Worm (Caenorhabditis elegans) whole organism, L1 larva: Measurements from ENCODE around the gene R07A4.2.
A peak's percentile ranks its signal among the peaks of the same experiment; 100 is the strongest.

Experiments used
- C16A3.4 ChIP-seq: fragments of 150-350 bp; optimal IDR thresholded peaks from 2 replicates; lab custom pipeline; 2014; ENCODE audit warnings: missing biosample characterization, missing genetic modification characterization
- C34B4.2 ChIP-seq: sonication (generic microtip); optimal IDR thresholded peaks from 2 replicates; lab custom pipeline; 2017; ENCODE audit warnings: mild to moderate bottlenecking, missing genetic modification characterization, missing compliant biosample characterization
- aha-1 ChIP-seq: fragments of 150-350 bp; optimal IDR thresholded peaks from 2 replicates; lab custom pipeline; 2014; ENCODE audit warnings: missing biosample characterization, missing genetic modification characterization
- ama-1 ChIP-seq: fragments of 150-350 bp; optimal IDR thresholded peaks from 2 replicates; lab custom pipeline; 2014
- blmp-1 ChIP-seq: fragments of 150-350 bp; optimal IDR thresholded peaks from 2 replicates; lab custom pipeline; 2014; ENCODE audit warnings: missing biosample characterization, missing genetic modification characterization
- ceh-63 ChIP-seq: fragments of 200-800 bp; sonication (Bioruptor generic); optimal IDR thresholded peaks from 2 replicates; lab custom pipeline; 2018; ENCODE audit warnings: mild to moderate bottlenecking, missing genetic modification characterization, missing compliant biosample characterization
- ceh-8 ChIP-seq: fragments of 200-800 bp; sonication (Bioruptor generic); optimal IDR thresholded peaks from 2 replicates; lab custom pipeline; 2018; ENCODE audit warnings: mild to moderate bottlenecking, missing genetic modification characterization, moderate library complexity, missing compliant biosample characterization
- ceh-82 ChIP-seq, 3 experiments: fragments of 150-350 bp in 1 of 3; sonication (generic microtip) in 2 of 3; optimal IDR thresholded peaks; 2 replicates each; lab custom pipeline; 2014 to 2017; ENCODE audit warnings: missing biosample characterization in 3 of 3, missing genetic modification characterization in 3 of 3
- ceh-88 ChIP-seq: fragments of 200-800 bp; sonication (Bioruptor generic); IDR thresholded peaks from 2 replicates; pipeline ENCODE4 v1.3.6; 2022; ENCODE audit warnings: missing genetic modification characterization, missing compliant biosample characterization
- dpl-1 ChIP-seq, 3 experiments: fragments of 150-350 bp in 2 of 3; sonication (generic microtip) in 1 of 3; optimal IDR thresholded peaks; 2 replicates each; lab custom pipeline; 2014 to 2017; ENCODE audit warnings: missing biosample characterization in 3 of 3, missing genetic modification characterization in 3 of 3, missing genetic modification reagents in 3 of 3
- efl-1 ChIP-seq, 4 experiments: fragments of 150-350 bp; optimal IDR thresholded peaks in 3 of 4; peaks in 1 of 4; 1 replicate in 1 of 4; 2 replicates in 3 of 4; lab custom pipeline; 2014; ENCODE audit warnings: missing biosample characterization in 2 of 4, missing genetic modification characterization in 2 of 4, missing genetic modification reagents in 2 of 4
- efl-3 ChIP-seq: fragments of 200-800 bp; sonication (Bioruptor generic); optimal IDR thresholded peaks from 2 replicates; lab custom pipeline; 2018; ENCODE audit warnings: mild to moderate bottlenecking, missing genetic modification characterization, missing compliant biosample characterization
- egl-13 ChIP-seq: sonication (generic microtip); optimal IDR thresholded peaks from 2 replicates; lab custom pipeline; 2016; ENCODE audit warnings: missing genotype, missing genetic modification reagents, missing genetic modification characterization, missing compliant biosample characterization
- egl-27 ChIP-seq, 2 experiments: fragments of 150-350 bp in 1 of 2; sonication (generic microtip); optimal IDR thresholded peaks; 3 replicates each; lab custom pipeline; 2017 to 2018; ENCODE audit warnings: missing biosample characterization in 2 of 2, missing genetic modification characterization in 2 of 2, missing genetic modification reagents in 2 of 2
- elt-2 ChIP-seq: sonication (generic microtip); optimal IDR thresholded peaks from 2 replicates; lab custom pipeline; 2016; ENCODE audit warnings: missing genetic modification characterization, mild to moderate bottlenecking, inconsistent platforms, missing compliant biosample characterization, missing genetic modification reagents
- fkh-10 ChIP-seq: sonication (generic microtip); optimal IDR thresholded peaks from 2 replicates; lab custom pipeline; 2017; ENCODE audit warnings: missing biosample characterization, missing genetic modification reagents, missing genetic modification characterization
- fkh-4 ChIP-seq: sonication (generic microtip); optimal IDR thresholded peaks from 2 replicates; lab custom pipeline; 2016; ENCODE audit warnings: missing compliant biosample characterization, missing genetic modification characterization, borderline replicate concordance
- fkh-8 ChIP-seq: sonication (generic microtip); optimal IDR thresholded peaks from 2 replicates; lab custom pipeline; 2016; ENCODE audit warnings: mild to moderate bottlenecking, missing genetic modification characterization, missing compliant biosample characterization
- grh-1 ChIP-seq: fragments of 200-800 bp; sonication (Bioruptor generic); IDR thresholded peaks from 2 replicates; pipeline ENCODE4 v1.3.6; 2022; ENCODE audit warnings: missing genetic modification reagents, missing genetic modification characterization, missing compliant biosample characterization
- hlh-17 ChIP-seq: fragments of 200-800 bp; sonication (Bioruptor generic); optimal IDR thresholded peaks from 2 replicates; lab custom pipeline; 2018; ENCODE audit warnings: missing genetic modification characterization, mild to moderate bottlenecking, missing compliant biosample characterization, moderate library complexity, borderline replicate concordance
- hlh-4 ChIP-seq: sonication (generic microtip); optimal IDR thresholded peaks from 2 replicates; lab custom pipeline; 2016; ENCODE audit warnings: mild to moderate bottlenecking, missing genetic modification characterization, missing compliant biosample characterization
- irx-1 ChIP-seq: sonication (generic microtip); optimal IDR thresholded peaks from 2 replicates; lab custom pipeline; 2016; ENCODE audit warnings: missing genetic modification characterization, missing compliant biosample characterization
- isw-1 ChIP-seq: fragments of 200-800 bp; sonication (Bioruptor generic); IDR thresholded peaks from 2 replicates; pipeline ENCODE4 v1.3.6; 2022; ENCODE audit warnings: missing genetic modification characterization, missing compliant biosample characterization
- lin-14 ChIP-seq: fragments of 200-800 bp; sonication (Bioruptor generic); optimal IDR thresholded peaks from 2 replicates; lab custom pipeline; 2018; ENCODE audit warnings: mild to moderate bottlenecking, missing genetic modification characterization, moderate library complexity, missing compliant biosample characterization
- lin-39 ChIP-seq: fragments of 150-350 bp; optimal IDR thresholded peaks from 2 replicates; lab custom pipeline; 2014; ENCODE audit warnings: missing biosample characterization, missing genetic modification reagents, missing genetic modification characterization
- lir-3 ChIP-seq: sonication (generic microtip); optimal IDR thresholded peaks from 2 replicates; lab custom pipeline; 2016; ENCODE audit warnings: mild to moderate bottlenecking, missing genetic modification characterization, moderate library complexity, missing compliant biosample characterization; ENCODE audit not compliant: poor library complexity
- mab-9 ChIP-seq: fragments of 200-800 bp; sonication (Bioruptor generic); IDR thresholded peaks from 2 replicates; pipeline ENCODE4 v1.3.6; 2022; ENCODE audit warnings: missing genetic modification reagents, missing genetic modification characterization, missing compliant biosample characterization
- mep-1 ChIP-seq: fragments of 150-350 bp; optimal IDR thresholded peaks from 2 replicates; lab custom pipeline; 2014; ENCODE audit warnings: missing biosample characterization, missing genetic modification characterization
- nhr-12 ChIP-seq: sonication (generic microtip); optimal IDR thresholded peaks from 2 replicates; lab custom pipeline; 2017; ENCODE audit warnings: missing biosample characterization, missing genetic modification characterization
- nhr-19 ChIP-seq: fragments of 200-800 bp; sonication (Bioruptor generic); conservative IDR thresholded peaks from 2 replicates; pipeline ENCODE4 v1.3.6; 2022; ENCODE audit warnings: missing genetic modification characterization, missing compliant biosample characterization
- nhr-20 ChIP-seq: sonication (generic microtip); optimal IDR thresholded peaks from 2 replicates; lab custom pipeline; 2016; ENCODE audit warnings: mild to moderate bottlenecking, missing genetic modification characterization, missing compliant biosample characterization
- nhr-47 ChIP-seq: sonication (generic microtip); optimal IDR thresholded peaks from 2 replicates; lab custom pipeline; 2016; ENCODE audit warnings: mild to moderate bottlenecking, missing genetic modification characterization, moderate library complexity, missing compliant biosample characterization
- nhr-71 ChIP-seq: sonication (generic microtip); optimal IDR thresholded peaks from 2 replicates; lab custom pipeline; 2016; ENCODE audit warnings: mild to moderate bottlenecking, missing genetic modification characterization, moderate library complexity, missing compliant biosample characterization
- nhr-76 ChIP-seq: sonication (generic microtip); optimal IDR thresholded peaks from 2 replicates; lab custom pipeline; 2017; ENCODE audit warnings: missing biosample characterization, missing genetic modification characterization
- nhr-77 ChIP-seq: fragments of 150-350 bp; optimal IDR thresholded peaks from 2 replicates; lab custom pipeline; 2014; ENCODE audit warnings: missing biosample characterization, missing genetic modification characterization
- nhr-85 ChIP-seq: sonication (generic microtip); peaks from one replicate; lab custom pipeline; 2016; ENCODE audit warnings: missing genetic modification characterization, inconsistent platforms, missing compliant biosample characterization
- nhr-90 ChIP-seq: sonication (generic microtip); optimal IDR thresholded peaks from 2 replicates; lab custom pipeline; 2016; ENCODE audit warnings: mild to moderate bottlenecking, missing genetic modification characterization, missing compliant biosample characterization; ENCODE audit not compliant: poor library complexity
- pag-3 ChIP-seq: sonication (generic microtip); optimal IDR thresholded peaks from 2 replicates; lab custom pipeline; 2017; ENCODE audit warnings: missing genetic modification characterization, mild to moderate bottlenecking, missing compliant biosample characterization, antibody characterized with exemption, borderline replicate concordance; ENCODE audit not compliant: insufficient read depth
- skn-1 ChIP-seq: fragments of 150-350 bp; optimal IDR thresholded peaks from 2 replicates; lab custom pipeline; 2014; ENCODE audit warnings: missing biosample characterization, missing genetic modification characterization
- snu-23 ChIP-seq: sonication (generic microtip); optimal IDR thresholded peaks from 2 replicates; lab custom pipeline; 2016; ENCODE audit warnings: missing genetic modification characterization, missing compliant biosample characterization
- sox-4 ChIP-seq: sonication (generic microtip); optimal IDR thresholded peaks from 2 replicates; lab custom pipeline; 2016; ENCODE audit warnings: missing genetic modification characterization, missing compliant biosample characterization
- sup-37 ChIP-seq: fragments of 200-800 bp; sonication (Bioruptor generic); optimal IDR thresholded peaks from 2 replicates; lab custom pipeline; 2018; ENCODE audit warnings: mild to moderate bottlenecking, missing genetic modification characterization, missing compliant biosample characterization
- unc-130 ChIP-seq: fragments of 150-350 bp; optimal IDR thresholded peaks from 2 replicates; lab custom pipeline; 2017; ENCODE audit warnings: missing biosample characterization, missing genetic modification characterization, inconsistent platforms
- unc-62 ChIP-seq: fragments of 150-350 bp; optimal IDR thresholded peaks from 2 replicates; lab custom pipeline; 2014; ENCODE audit warnings: missing biosample characterization, missing genetic modification reagents, missing genetic modification characterization
- unc-86 ChIP-seq: sonication (generic microtip); optimal IDR thresholded peaks from 2 replicates; lab custom pipeline; 2016; ENCODE audit warnings: missing genetic modification characterization, missing compliant biosample characterization
- ztf-4 ChIP-seq: fragments of 150-350 bp; optimal IDR thresholded peaks from 2 replicates; lab custom pipeline; 2014; ENCODE audit warnings: missing biosample characterization, missing genetic modification characterization

The R07A4.2 gene

ce11 chrX:10770988-10771496, 24.8 kb upstream of the R07A4.2 start (continued):
- TF ChIP-seq sox-4 (tag; lab: Kevin White, UChicago): peak; percentile 75
- TF ChIP-seq ceh-63: no peak
- no peak for TF ChIP-seq efl-3 (GFP tag; lab: Kevin White, UChicago)
- peak; percentile 73 for TF ChIP-seq unc-86 (tag; lab: Kevin White, UChicago)
- TF ChIP-seq fkh-4: no peak
- no peak for TF ChIP-seq C34B4.2 (tag; lab: Kevin White, UChicago)
- TF ChIP-seq unc-62 (GFP tag; lab: Kevin White, UChicago): no peak
- TF ChIP-seq, all 84 proteins: peak for 58

ce11 chrX:10769959-10770358, 23.7 kb upstream of the R07A4.2 start:
- peak; percentile 1 for TF ChIP-seq nhr-77 (tag; lab: Kevin White, UChicago)
- TF ChIP-seq nhr-76 (tag; lab: Kevin White, UChicago): no peak
- TF ChIP-seq sup-37: no peak
- TF ChIP-seq lin-14 (GFP tag; lab: Kevin White, UChicago): peak; percentile 17

ce11 chrX:10769232-10769738, 23.0 kb upstream of the R07A4.2 start, which contains the start of gene sma-9:
sma-9 (plus strand) TSS chrX:10769282.
- TF ChIP-seq aha-1 (tag; lab: Kevin White, UChicago): no peak
- TF ChIP-seq isw-1 (GFP tag; lab: Robert Waterston, UW): no peak
- peak; percentile 8 for TF ChIP-seq nhr-71 (tag; lab: Kevin White, UChicago)
- TF ChIP-seq dpl-1 (GFP tag; optimal IDR thresholded peaks at IDR 0.05; lab: Kevin White, UChicago): no peak
- TF ChIP-seq ama-1 (lab: Kevin White, UChicago): no peak
- TF ChIP-seq hlh-17: no peak
- TF ChIP-seq ceh-82 (tag; optimal IDR thresholded peaks at IDR 0.05; lab: Kevin White, UChicago): no peak
- TF ChIP-seq unc-62 (GFP tag; lab: Kevin White, UChicago): no peak
- no peak for TF ChIP-seq ceh-63
- TF ChIP-seq ceh-88 (GFP tag; lab: Robert Waterston, UW): no peak
- no peak for TF ChIP-seq nhr-47 (tag; lab: Kevin White, UChicago)
- no peak for TF ChIP-seq nhr-77 (tag; lab: Kevin White, UChicago)
- no peak for TF ChIP-seq ceh-8 (GFP tag; lab: Kevin White, UChicago)
- TF ChIP-seq hlh-4 (tag; lab: Kevin White, UChicago): no peak
- TF ChIP-seq efl-1 (optimal IDR thresholded peaks at IDR 0.05; lab: Kevin White, UChicago): no peak
- no peak for TF ChIP-seq efl-1 (GFP tag; optimal IDR thresholded peaks at IDR 0.05 in 1 of 2; lab: Kevin White, UChicago)
- TF ChIP-seq skn-1 (tag; lab: Kevin White, UChicago): no peak
- no peak for TF ChIP-seq fkh-4
- no peak for TF ChIP-seq egl-13
- TF ChIP-seq mep-1: no peak
- TF ChIP-seq lin-39 (tag; lab: Kevin White, UChicago): no peak
- TF ChIP-seq pag-3 (tag; lab: Kevin White, UChicago): no peak
- TF ChIP-seq fkh-10 (GFP tag; lab: Kevin White, UChicago): no peak
- TF ChIP-seq fkh-8 (tag; lab: Kevin White, UChicago): no peak
- TF ChIP-seq nhr-20 (tag; lab: Kevin White, UChicago): peak; percentile 21
- peak; percentile 91 for TF ChIP-seq nhr-85 (tag; lab: Kevin White, UChicago)
- TF ChIP-seq nhr-90: no peak
- TF ChIP-seq nhr-19 (GFP tag; lab: Robert Waterston, UW): no peak
- no peak for TF ChIP-seq grh-1 (GFP tag; lab: Robert Waterston, UW)
- peak; percentile 25 for TF ChIP-seq efl-3 (GFP tag; lab: Kevin White, UChicago)
- no peak for TF ChIP-seq C16A3.4 (tag; lab: Kevin White, UChicago)
- no peak for TF ChIP-seq unc-130 (tag; lab: Kevin White, UChicago)
- no peak for TF ChIP-seq elt-2 (tag; lab: Kevin White, UChicago)
- peak; percentile 41 for TF ChIP-seq lin-14 (GFP tag; lab: Kevin White, UChicago)
- no peak for TF ChIP-seq egl-27 (tag; optimal IDR thresholded peaks at IDR 0.05; lab: Kevin White, UChicago)
- TF ChIP-seq nhr-76 (tag; lab: Kevin White, UChicago): no peak
- no peak for TF ChIP-seq irx-1 (tag; lab: Kevin White, UChicago)
- TF ChIP-seq nhr-12 (tag; lab: Kevin White, UChicago): no peak
- TF ChIP-seq snu-23 (GFP tag; lab: Kevin White, UChicago): no peak
- TF ChIP-seq blmp-1 (tag; lab: Kevin White, UChicago): no peak
- TF ChIP-seq ztf-4 (tag; lab: Kevin White, UChicago): no peak
- TF ChIP-seq lir-3 (tag; lab: Kevin White, UChicago): no peak
- TF ChIP-seq mab-9 (GFP tag; lab: Robert Waterston, UW): no peak
